Fruit fly (Drosophila melanogaster) whole organism, embryonic: ENCODE data around the gene Cyp6v1.

Experiments
- Awh ChIP-seq: fragments of 200-800 bp; sonication (Bioruptor generic); IDR thresholded peaks from 2 replicates; pipeline ENCODE4, ENCODE4 v1.3.6; 2022; ENCODE audit warnings: missing biosample characterization, missing genetic modification characterization
- CG10267 ChIP-seq: fragments of 200-800 bp; sonication (Bioruptor generic); optimal IDR thresholded peaks from 2 replicates; lab custom pipeline; 2018; ENCODE audit warnings: missing biosample characterization, mild to moderate bottlenecking, missing genetic modification characterization, moderate library complexity
- CG10431 ChIP-seq: fragments of 200-800 bp; sonication (Bioruptor generic); optimal IDR thresholded peaks from 3 replicates; lab custom pipeline; 2018; ENCODE audit warnings: missing biosample characterization, mild to moderate bottlenecking, missing genetic modification characterization
- CG11085 ChIP-seq: fragments of 200-800 bp; sonication (Bioruptor generic); IDR thresholded peaks from 2 replicates; pipeline ENCODE4 v1.3.6; 2022; ENCODE audit warnings: missing biosample characterization, missing genetic modification characterization
- CG11695 ChIP-seq: fragments of 200-800 bp; sonication (Bioruptor generic); IDR thresholded peaks from 3 replicates; pipeline ENCODE4 v1.3.6; 2022; ENCODE audit warnings: missing biosample characterization, missing genetic modification characterization
- CG12104 ChIP-seq: fragments of 200-800 bp; sonication (Bioruptor generic); optimal IDR thresholded peaks from 3 replicates; lab custom pipeline; 2016; ENCODE audit warnings: missing biosample characterization, missing genetic modification characterization
- CG12155 ChIP-seq: fragments of 200-800 bp; sonication (Bioruptor generic); optimal IDR thresholded peaks from 3 replicates; lab custom pipeline; 2016; ENCODE audit warnings: missing biosample characterization, missing genetic modification characterization
- CG14667 ChIP-seq: fragments of 200-800 bp; sonication (Bioruptor generic); IDR thresholded peaks from 2 replicates; pipeline ENCODE4 v1.3.6; 2022; ENCODE audit warnings: missing biosample characterization, missing genetic modification characterization
- CG15011 ChIP-seq: fragments of 200-800 bp; sonication (Bioruptor generic); optimal IDR thresholded peaks from 3 replicates; lab custom pipeline; 2018; ENCODE audit warnings: missing biosample characterization, mild to moderate bottlenecking, missing genetic modification characterization
- CG17186 ChIP-seq: fragments of 200-800 bp; sonication (Bioruptor generic); optimal IDR thresholded peaks from 3 replicates; lab custom pipeline; 2017; ENCODE audit warnings: missing biosample characterization, missing genetic modification reagents, missing genetic modification characterization
- CG17829 ChIP-seq: fragments of 200-800 bp; optimal IDR thresholded peaks from 2 replicates; lab custom pipeline; 2019; ENCODE audit warnings: missing biosample characterization, mild to moderate bottlenecking, missing genetic modification characterization, moderate library complexity
- CG33557 ChIP-seq: fragments of 200-800 bp; sonication (Bioruptor generic); optimal IDR thresholded peaks from 2 replicates; lab custom pipeline; 2019; ENCODE audit warnings: missing biosample characterization, mild to moderate bottlenecking, missing genetic modification characterization, moderate library complexity
- CG3726 ChIP-seq: fragments of 200-800 bp; sonication (Bioruptor generic); IDR thresholded peaks from 3 replicates; pipeline ENCODE4, ENCODE4 v1.3.6; 2022; ENCODE audit warnings: missing biosample characterization, missing genetic modification characterization
- CG4854 ChIP-seq: fragments of 200-800 bp; sonication (Bioruptor generic); optimal IDR thresholded peaks from 2 replicates; lab custom pipeline; 2016; ENCODE audit warnings: missing biosample characterization, missing genetic modification characterization, inconsistent platforms
- CG6254 ChIP-seq: fragments of 200-800 bp; sonication (Bioruptor generic); optimal IDR thresholded peaks from 3 replicates; lab custom pipeline; 2017; ENCODE audit warnings: mild to moderate bottlenecking, missing biosample characterization, missing genetic modification reagents, missing genetic modification characterization
- CG6765 ChIP-seq: fragments of 200-800 bp; sonication (Bioruptor generic); optimal IDR thresholded peaks from 3 replicates; lab custom pipeline; 2017; ENCODE audit warnings: missing biosample characterization, mild to moderate bottlenecking, missing genetic modification characterization
- CG6813 ChIP-seq: fragments of 200-800 bp; sonication (Bioruptor generic); optimal IDR thresholded peaks from 2 replicates; lab custom pipeline; 2017; ENCODE audit warnings: missing biosample characterization, missing genetic modification characterization, mild to moderate bottlenecking, moderate library complexity, missing genetic modification reagents
- CG7839 ChIP-seq: fragments of 200-800 bp; sonication (Bioruptor generic); optimal IDR thresholded peaks from 3 replicates; lab custom pipeline; 2018; ENCODE audit warnings: missing biosample characterization, mild to moderate bottlenecking, missing genetic modification characterization, moderate library complexity
- CG8089 ChIP-seq: fragments of 200-800 bp; sonication (Bioruptor generic); optimal IDR thresholded peaks from 3 replicates; lab custom pipeline; 2016; ENCODE audit warnings: missing biosample characterization, missing genetic modification characterization
- CG9817 ChIP-seq: fragments of 200-800 bp; sonication (Bioruptor generic); optimal IDR thresholded peaks from 2 replicates; lab custom pipeline; 2018; ENCODE audit warnings: missing biosample characterization, mild to moderate bottlenecking, missing genetic modification characterization, moderate library complexity
- CTCF ChIP-seq: fragments of 200-800 bp; sonication (Bioruptor generic); optimal IDR thresholded peaks from 2 replicates; lab custom pipeline; 2017; ENCODE audit warnings: missing biosample characterization, mild to moderate bottlenecking, missing genetic modification characterization, moderate library complexity
- CoRest ChIP-seq: fragments of 200-800 bp; sonication (Bioruptor generic); optimal IDR thresholded peaks from 3 replicates; lab custom pipeline; 2018; ENCODE audit warnings: missing biosample characterization, mild to moderate bottlenecking, missing genetic modification characterization, moderate library complexity
- D19A ChIP-seq: fragments of 200-800 bp; optimal IDR thresholded peaks from 3 replicates; lab custom pipeline; 2019; ENCODE audit warnings: missing biosample characterization, mild to moderate bottlenecking, missing genetic modification characterization, moderate library complexity
- Dbx ChIP-seq: fragments of 200-800 bp; sonication (Bioruptor generic); IDR thresholded peaks from 3 replicates; pipeline ENCODE4 v1.3.6; 2022; ENCODE audit warnings: missing biosample characterization, missing genetic modification characterization
- Dip2 ChIP-seq: fragments of 200-800 bp; sonication (Bioruptor generic); IDR thresholded peaks from 2 replicates; pipeline ENCODE4 v1.3.6; 2022; ENCODE audit warnings: missing biosample characterization, missing genetic modification characterization
- HLH4C ChIP-seq: fragments of 200-800 bp; sonication (Bioruptor generic); IDR thresholded peaks from 3 replicates; pipeline ENCODE4 v1.3.6; 2022; ENCODE audit warnings: missing biosample characterization, missing genetic modification characterization; ENCODE audit not compliant: partially characterized antibody
- Hr3 ChIP-seq: fragments of 200-800 bp; sonication (Bioruptor generic); optimal IDR thresholded peaks from 3 replicates; lab custom pipeline; 2016; ENCODE audit warnings: missing biosample characterization, missing genetic modification characterization
- Lhr ChIP-seq: fragments of 200-800 bp; sonication (Bioruptor generic); optimal IDR thresholded peaks from 3 replicates; lab custom pipeline; 2017; ENCODE audit warnings: mild to moderate bottlenecking, missing biosample characterization, missing genetic modification reagents, missing genetic modification characterization
- NC2α ChIP-seq: fragments of 200-800 bp; sonication (Bioruptor generic); optimal IDR thresholded peaks from 2 replicates; lab custom pipeline; 2016; ENCODE audit warnings: missing biosample characterization, missing genetic modification characterization
- NfI ChIP-seq: fragments of 200-800 bp; sonication (Bioruptor generic); optimal IDR thresholded peaks from 3 replicates; lab custom pipeline; 2018; ENCODE audit warnings: missing biosample characterization, mild to moderate bottlenecking, missing genetic modification characterization, moderate library complexity
- PHDP ChIP-seq: fragments of 200-800 bp; sonication (Bioruptor generic); optimal IDR thresholded peaks from 3 replicates; lab custom pipeline; 2018; ENCODE audit warnings: missing biosample characterization, mild to moderate bottlenecking, missing genetic modification characterization, moderate library complexity
- ac ChIP-seq: fragments of 200-800 bp; sonication (Bioruptor generic); optimal IDR thresholded peaks from 3 replicates; lab custom pipeline; 2017; ENCODE audit warnings: missing biosample characterization, mild to moderate bottlenecking, missing genetic modification characterization
- ara ChIP-seq: fragments of 200-800 bp; sonication (Bioruptor generic); IDR thresholded peaks from 2 replicates; pipeline ENCODE4 v1.3.6; 2022; ENCODE audit warnings: missing biosample characterization, missing genetic modification characterization
- br ChIP-seq: fragments of >200 bp; optimal IDR thresholded peaks from 2 replicates; lab custom pipeline; 2017
- cas ChIP-seq: fragments of 200-800 bp; sonication (Bioruptor generic); IDR thresholded peaks from 2 replicates; pipeline ENCODE4 v1.3.6; 2022; ENCODE audit warnings: missing biosample characterization, missing genetic modification characterization
- corto ChIP-seq: fragments of 200-800 bp; sonication (Bioruptor generic); optimal IDR thresholded peaks from 2 replicates; lab custom pipeline; 2016; ENCODE audit warnings: missing biosample characterization, mild to moderate bottlenecking, missing genetic modification characterization, moderate library complexity
- da ChIP-seq: fragments of 200-800 bp; sonication (Bioruptor generic); optimal IDR thresholded peaks from 2 replicates; lab custom pipeline; 2016; ENCODE audit warnings: missing biosample characterization, missing genetic modification characterization
- dimm ChIP-seq: fragments of 200-800 bp; sonication (Bioruptor generic); IDR thresholded peaks from 2 replicates; pipeline ENCODE4 v1.3.6; 2022; ENCODE audit warnings: missing biosample characterization, missing genetic modification characterization
- esg ChIP-seq: fragments of 200-800 bp; sonication (Bioruptor generic); conservative IDR thresholded peaks from 2 replicates; pipeline ENCODE4 v1.3.6; 2022; ENCODE audit warnings: missing biosample characterization, missing genetic modification characterization
- fd3F ChIP-seq: fragments of 200-800 bp; sonication (Bioruptor generic); optimal IDR thresholded peaks from 2 replicates; lab custom pipeline; 2018; ENCODE audit warnings: missing biosample characterization, mild to moderate bottlenecking, missing genetic modification characterization, moderate library complexity
- gt ChIP-seq: fragments of 200-800 bp; sonication (Bioruptor generic); IDR thresholded peaks from 2 replicates; pipeline ENCODE4 v1.3.6; 2022; ENCODE audit warnings: missing biosample characterization, missing genetic modification characterization
- onecut ChIP-seq: fragments of 200-800 bp; sonication (Bioruptor generic); IDR thresholded peaks from 2 replicates; pipeline ENCODE4 v1.3.6; 2022; ENCODE audit warnings: missing biosample characterization, missing genetic modification characterization
- peb ChIP-seq: fragments of 200-800 bp; sonication (Bioruptor generic); IDR thresholded peaks from 2 replicates; pipeline ENCODE4 v1.3.6; 2022; ENCODE audit warnings: missing biosample characterization, missing genetic modification characterization
- prd ChIP-seq, 3 experiments: fragments of >200 bp in 2 of 3; fragments of 200-800 bp in 1 of 3; sonication (Bioruptor generic) in 1 of 3; optimal IDR thresholded peaks in 2 of 3; IDR thresholded peaks in 1 of 3; 2 replicates in 2 of 3; 3 replicates in 1 of 3; pipeline versions ENCODE4 v1.3.6 to Lab custom; 2017 to 2022; ENCODE audit warnings: missing biosample characterization in 1 of 3, missing genetic modification characterization in 1 of 3
- schlank ChIP-seq: fragments of 200-800 bp; sonication (Bioruptor generic); optimal IDR thresholded peaks from 2 replicates; lab custom pipeline; 2018; ENCODE audit warnings: missing biosample characterization, mild to moderate bottlenecking, missing genetic modification characterization
- sens ChIP-seq: fragments of 200-800 bp; sonication (Bioruptor generic); peaks from one replicate; lab custom pipeline; 2016; ENCODE audit warnings: missing biosample characterization, missing genetic modification characterization
- stwl ChIP-seq: fragments of 200-800 bp; sonication (Bioruptor generic); optimal IDR thresholded peaks from 3 replicates; lab custom pipeline; 2018; ENCODE audit warnings: missing biosample characterization, mild to moderate bottlenecking, missing genetic modification characterization, moderate library complexity
- sug ChIP-seq: fragments of 200-800 bp; optimal IDR thresholded peaks from 2 replicates; lab custom pipeline; 2019; ENCODE audit warnings: missing biosample characterization, mild to moderate bottlenecking, missing genetic modification characterization, moderate library complexity
- wek ChIP-seq: fragments of 200-800 bp; sonication (Bioruptor generic); optimal IDR thresholded peaks from 3 replicates; lab custom pipeline; 2018; ENCODE audit warnings: missing biosample characterization, mild to moderate bottlenecking, missing genetic modification characterization, moderate library complexity
- z ChIP-seq: fragments of 200-800 bp; sonication (Bioruptor generic); IDR thresholded peaks from 3 replicates; pipeline ENCODE4 v1.3.6; 2022; ENCODE audit warnings: missing biosample characterization, missing genetic modification characterization
- zen ChIP-seq: fragments of 200-800 bp; sonication (Bioruptor generic); optimal IDR thresholded peaks from 3 replicates; lab custom pipeline; 2018; ENCODE audit warnings: missing biosample characterization, mild to moderate bottlenecking, missing genetic modification characterization, moderate library complexity

Gene Cyp6v1

dm6 chrX:20631160-20631559 lies 25.8 kb upstream of the Cyp6v1 start (continued):
- TF ChIP-seq ac (GFP tag; lab: Kevin White, UChicago) (no peak), NfI (GFP tag; lab: Kevin White, UChicago) (peak; percentile 33)

dm6 chrX:20632115-20632514 lies 24.8 kb upstream of the Cyp6v1 start:
- no peak for TF ChIP-seq dimm (GFP tag; lab: Robert Waterston, UW)
- no peak for TF ChIP-seq da (GFP tag; lab: Kevin White, UChicago)
- TF ChIP-seq gt (GFP tag; lab: Robert Waterston, UW) = no peak
- no peak for TF ChIP-seq CG12104 (GFP tag; lab: Kevin White, UChicago)
- TF ChIP-seq peb (GFP tag; lab: Robert Waterston, UW) = no peak
- TF ChIP-seq CG8089 (GFP tag; lab: Kevin White, UChicago) = no peak
- no peak for TF ChIP-seq CG15011 (GFP tag; lab: Kevin White, UChicago)
- no peak for TF ChIP-seq CG6765 (GFP tag; lab: Kevin White, UChicago)
- TF ChIP-seq CoRest (tag; lab: Kevin White, UChicago) = peak; percentile 14
- no peak for TF ChIP-seq CG14667 (GFP tag; lab: Robert Waterston, UW)
- no peak for TF ChIP-seq HLH4C
- no peak for TF ChIP-seq wek (GFP tag; lab: Kevin White, UChicago)
- TF ChIP-seq CG11695 (GFP tag; lab: Robert Waterston, UW) = no peak
- TF ChIP-seq prd (optimal IDR thresholded peaks at IDR 0.05; lab: Kevin White, UChicago) = no peak
- TF ChIP-seq prd (GFP tag; IDR thresholded peaks at IDR 0.05; lab: Robert Waterston, UW) = no peak
- peak; percentile 1 for TF ChIP-seq Lhr (GFP tag; lab: Kevin White, UChicago)
- TF ChIP-seq D19A (tag; lab: Kevin White, UChicago) = peak; percentile 4
- TF ChIP-seq CG9817 (tag; lab: Kevin White, UChicago) = no peak
- TF ChIP-seq schlank (tag; lab: Kevin White, UChicago) = no peak
- TF ChIP-seq Dbx = no peak
- TF ChIP-seq CG3726 (GFP tag; lab: Robert Waterston, UW) = no peak
- TF ChIP-seq corto (GFP tag; lab: Kevin White, UChicago) = no peak
- no peak for TF ChIP-seq ara (GFP tag; lab: Robert Waterston, UW)
- no peak for TF ChIP-seq br (lab: Kevin White, UChicago)
- TF ChIP-seq CG10267 = peak; percentile 12
- peak; percentile 42 for TF ChIP-seq sens (GFP tag; lab: Kevin White, UChicago)
- TF ChIP-seq CG6254 = no peak
- TF ChIP-seq CG7839 (tag; lab: Kevin White, UChicago) = peak; percentile 2
- peak; percentile 3 for TF ChIP-seq CG17829 (tag; lab: Kevin White, UChicago)
- no peak for TF ChIP-seq z
- no peak for TF ChIP-seq CG12155 (GFP tag; lab: Kevin White, UChicago)
- no peak for TF ChIP-seq fd3F
- TF ChIP-seq zen (tag; lab: Kevin White, UChicago) = peak; percentile 5
- no peak for TF ChIP-seq PHDP (tag; lab: Kevin White, UChicago)
- no peak for TF ChIP-seq CG4854
- no peak for TF ChIP-seq onecut (GFP tag; lab: Robert Waterston, UW)
- no peak for TF ChIP-seq CG11085
- no peak for TF ChIP-seq Awh (GFP tag; lab: Robert Waterston, UW)
- no peak for TF ChIP-seq CG10431
- peak; percentile 93 for TF ChIP-seq Dip2 (GFP tag; lab: Robert Waterston, UW)
- peak; percentile 1 for TF ChIP-seq Hr3 (GFP tag; lab: Kevin White, UChicago)
- TF ChIP-seq stwl = peak; percentile 9
- no peak for TF ChIP-seq CG17186 (GFP tag; lab: Kevin White, UChicago)
- TF ChIP-seq esg (GFP tag; lab: Robert Waterston, UW) = no peak
- TF ChIP-seq NC2α (GFP tag; lab: Kevin White, UChicago) = no peak
- TF ChIP-seq CTCF (GFP tag; lab: Kevin White, UChicago) = peak; percentile 94
- no peak for TF ChIP-seq CG6813 (GFP tag; lab: Kevin White, UChicago)
- no peak for TF ChIP-seq sug (tag; lab: Kevin White, UChicago)
- TF ChIP-seq CG33557 (GFP tag; lab: Kevin White, UChicago) = no peak
- no peak for TF ChIP-seq cas (GFP tag; lab: Robert Waterston, UW)
